Fruit fly (Drosophila melanogaster) whole organism: ENCODE results near the gene CG11858.

Experiments
- CG8478 ChIP-seq: fragments of >200 bp; optimal IDR thresholded peaks from 2 replicates; lab custom pipeline; 2018; ENCODE audit warnings: inconsistent platforms
- Dll ChIP-seq: fragments of >200 bp; optimal IDR thresholded peaks from 2 replicates; lab custom pipeline; 2017
- EcR ChIP-seq, 2 experiments: fragments of >200 bp; optimal IDR thresholded peaks; 2 replicates each; lab custom pipeline; 2017; ENCODE audit warnings: missing biosample characterization in 2 of 2, missing genetic modification characterization in 2 of 2, missing genetic modification reagents in 2 of 2
- psq ChIP-seq: fragments of >200 bp; optimal IDR thresholded peaks from 2 replicates; lab custom pipeline; 2017

DNA sequence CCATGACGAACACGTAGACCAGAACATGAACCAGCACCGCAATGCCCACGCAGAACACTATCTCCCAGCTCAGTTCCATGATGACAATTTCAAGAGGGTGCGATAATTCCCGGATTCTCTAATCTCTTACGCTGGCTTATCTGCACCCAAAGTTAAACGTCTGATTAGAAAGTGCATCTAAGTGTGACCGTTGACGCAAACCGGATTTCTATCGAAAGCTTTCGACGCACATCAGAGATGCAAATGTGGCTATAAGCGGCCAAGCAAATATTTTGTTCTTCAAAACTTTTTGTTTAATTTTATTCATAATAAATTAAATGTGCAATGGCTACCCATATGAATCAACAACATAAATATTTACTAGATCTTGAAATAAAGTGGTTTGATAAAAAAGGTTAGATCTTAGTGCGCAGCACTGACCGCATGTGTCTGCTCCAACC, at the start of gene CG11858, which contains the start of gene Kdsr:
- TF ChIP-seq CG8478 (lab: Kevin White, UChicago), result no peak
- no peak for TF ChIP-seq EcR (GFP tag; optimal IDR thresholded peaks at IDR 0.05; lab: Kevin White, UChicago)
- no peak for TF ChIP-seq psq
- no peak for TF ChIP-seq Dll (lab: Kevin White, UChicago)
